Worm (Caenorhabditis elegans) whole organism, L2 larva: ENCODE results near the gene C41G6.12.

Source experiments
- C34F6.9 ChIP-seq: fragments of 150-350 bp; optimal IDR thresholded peaks from 2 replicates; lab custom pipeline; 2014; ENCODE audit warnings: missing biosample characterization, missing genetic modification characterization
- F13H6.1 ChIP-seq: sonication (generic microtip); optimal IDR thresholded peaks from 2 replicates; lab custom pipeline; 2016; ENCODE audit warnings: missing genetic modification characterization, missing compliant biosample characterization
- R02D3.7 ChIP-seq: fragments of 150-350 bp; optimal IDR thresholded peaks from 2 replicates; lab custom pipeline; 2014; ENCODE audit warnings: missing biosample characterization, missing genetic modification characterization
- Y55F3AM.14 ChIP-seq: fragments of 200-800 bp; sonication (Bioruptor generic); optimal IDR thresholded peaks from 2 replicates; lab custom pipeline; 2018; ENCODE audit warnings: mild to moderate bottlenecking, missing genetic modification characterization, missing compliant biosample characterization
- ZK546.5 ChIP-seq: sonication (generic microtip); optimal IDR thresholded peaks from 2 replicates; lab custom pipeline; 2017; ENCODE audit warnings: missing biosample characterization, missing genetic modification characterization
- alr-1 ChIP-seq: fragments of 150-350 bp; optimal IDR thresholded peaks from 2 replicates; lab custom pipeline; 2014; ENCODE audit warnings: missing biosample characterization, missing genetic modification characterization
- aly-2 ChIP-seq: fragments of 150-350 bp; optimal IDR thresholded peaks from 2 replicates; lab custom pipeline; 2014; ENCODE audit warnings: missing biosample characterization, missing genetic modification characterization
- ama-1 ChIP-seq: fragments of 150-350 bp; optimal IDR thresholded peaks from 2 replicates; lab custom pipeline; 2018; ENCODE audit warnings: inconsistent platforms
- blmp-1 ChIP-seq: sonication (generic microtip); optimal IDR thresholded peaks from 2 replicates; lab custom pipeline; 2017; ENCODE audit warnings: missing genetic modification characterization, mild to moderate bottlenecking, missing compliant biosample characterization, antibody characterized with exemption, moderate library complexity; ENCODE audit not compliant: insufficient read depth
- ceh-16 ChIP-seq: fragments of 150-350 bp; optimal IDR thresholded peaks from 2 replicates; lab custom pipeline; 2014; ENCODE audit warnings: missing biosample characterization, missing genetic modification characterization
- ceh-82 ChIP-seq: fragments of 150-350 bp; optimal IDR thresholded peaks from 2 replicates; lab custom pipeline; 2014; ENCODE audit warnings: missing biosample characterization, missing genetic modification characterization
- crh-2 ChIP-seq: sonication (generic microtip); optimal IDR thresholded peaks from 2 replicates; lab custom pipeline; 2017; ENCODE audit warnings: missing biosample characterization, missing genetic modification characterization
- dmd-4 ChIP-seq: sonication (generic microtip); optimal IDR thresholded peaks from 2 replicates; lab custom pipeline; 2017; ENCODE audit warnings: missing biosample characterization, missing genetic modification characterization
- egl-27 ChIP-seq: sonication (generic microtip); optimal IDR thresholded peaks from 3 replicates; lab custom pipeline; 2017; ENCODE audit warnings: missing biosample characterization, missing genetic modification reagents, missing genetic modification characterization
- elt-1 ChIP-seq: fragments of 150-350 bp; optimal IDR thresholded peaks from 2 replicates; lab custom pipeline; 2014; ENCODE audit warnings: missing biosample characterization, missing genetic modification characterization
- elt-3 ChIP-seq: sonication (generic microtip); optimal IDR thresholded peaks from 2 replicates; lab custom pipeline; 2017; ENCODE audit warnings: missing biosample characterization, missing genetic modification characterization
- fos-1 ChIP-seq: fragments of 150-350 bp; optimal IDR thresholded peaks from 2 replicates; lab custom pipeline; 2014; ENCODE audit warnings: missing biosample characterization, missing genetic modification characterization
- gmeb-1 ChIP-seq: fragments of 150-350 bp; optimal IDR thresholded peaks from 2 replicates; lab custom pipeline; 2014; ENCODE audit warnings: missing biosample characterization, missing genetic modification characterization
- lin-11 ChIP-seq: fragments of 150-350 bp; sonication (generic microtip); optimal IDR thresholded peaks from 2 replicates; lab custom pipeline; 2014; ENCODE audit warnings: missing biosample characterization, missing genetic modification characterization, inconsistent platforms, mixed read lengths
- lin-13 ChIP-seq: fragments of 150-350 bp; optimal IDR thresholded peaks from 2 replicates; lab custom pipeline; 2014; ENCODE audit warnings: missing biosample characterization, missing genetic modification reagents, missing genetic modification characterization
- lin-39 ChIP-seq: fragments of 150-350 bp; optimal IDR thresholded peaks from 2 replicates; lab custom pipeline; 2014; ENCODE audit warnings: missing biosample characterization, missing genetic modification reagents, missing genetic modification characterization
- lsy-2 ChIP-seq, 2 experiments: fragments of 150-350 bp in 1 of 2; sonication (generic microtip) in 1 of 2; optimal IDR thresholded peaks; 2 replicates each; lab custom pipeline; 2014 to 2017; ENCODE audit warnings: missing biosample characterization in 2 of 2, missing genetic modification characterization in 2 of 2
- mab-5 ChIP-seq: fragments of 150-350 bp; optimal IDR thresholded peaks from 2 replicates; lab custom pipeline; 2014; ENCODE audit warnings: missing biosample characterization, missing genetic modification characterization
- mbf-1 ChIP-seq: sonication (generic microtip); optimal IDR thresholded peaks from 2 replicates; lab custom pipeline; 2017; ENCODE audit warnings: missing biosample characterization, missing genetic modification characterization
- mdl-1 ChIP-seq, 2 experiments: fragments of 150-350 bp in 1 of 2; sonication (generic microtip) in 1 of 2; optimal IDR thresholded peaks; 2 replicates each; lab custom pipeline; 2017; ENCODE audit warnings: missing biosample characterization in 2 of 2, missing genetic modification characterization in 2 of 2
- nhr-10 ChIP-seq: sonication (generic microtip); optimal IDR thresholded peaks from 2 replicates; lab custom pipeline; 2017; ENCODE audit warnings: missing biosample characterization, missing genetic modification characterization
- nhr-11 ChIP-seq: fragments of 150-350 bp; optimal IDR thresholded peaks from 2 replicates; lab custom pipeline; 2014; ENCODE audit warnings: missing biosample characterization, missing genetic modification characterization
- nhr-12 ChIP-seq: fragments of 150-350 bp; optimal IDR thresholded peaks from 2 replicates; lab custom pipeline; 2014; ENCODE audit warnings: missing biosample characterization, missing genetic modification characterization
- nhr-129 ChIP-seq: fragments of 150-350 bp; optimal IDR thresholded peaks from 2 replicates; lab custom pipeline; 2014; ENCODE audit warnings: missing biosample characterization, missing genetic modification characterization
- nhr-21 ChIP-seq: fragments of 150-350 bp; optimal IDR thresholded peaks from 2 replicates; lab custom pipeline; 2014; ENCODE audit warnings: missing biosample characterization, missing genetic modification characterization
- nhr-23 ChIP-seq: fragments of 150-350 bp; optimal IDR thresholded peaks from 2 replicates; lab custom pipeline; 2014; ENCODE audit warnings: missing biosample characterization, missing genetic modification reagents, missing genetic modification characterization
- nhr-237 ChIP-seq: fragments of 150-350 bp; optimal IDR thresholded peaks from 2 replicates; lab custom pipeline; 2014; ENCODE audit warnings: missing biosample characterization, missing genetic modification characterization
- nhr-25 ChIP-seq: fragments of 150-350 bp; sonication (generic microtip); optimal IDR thresholded peaks from 3 replicates; lab custom pipeline; 2014; ENCODE audit warnings: missing biosample characterization, missing genetic modification characterization
- nhr-6 ChIP-seq: fragments of 150-350 bp; optimal IDR thresholded peaks from 2 replicates; lab custom pipeline; 2014; ENCODE audit warnings: missing biosample characterization, missing genetic modification characterization
- nhr-77 ChIP-seq: fragments of 150-350 bp; optimal IDR thresholded peaks from 2 replicates; lab custom pipeline; 2014; ENCODE audit warnings: missing biosample characterization, missing genetic modification characterization
- peb-1 ChIP-seq: fragments of 150-350 bp; optimal IDR thresholded peaks from 2 replicates; lab custom pipeline; 2014; ENCODE audit warnings: missing biosample characterization, missing genetic modification characterization
- sem-4 ChIP-seq: fragments of 150-350 bp; optimal IDR thresholded peaks from 2 replicates; lab custom pipeline; 2014; ENCODE audit warnings: missing biosample characterization, missing genetic modification reagents, missing genetic modification characterization
- skn-1 ChIP-seq: sonication (generic microtip); optimal IDR thresholded peaks from 2 replicates; lab custom pipeline; 2017; ENCODE audit warnings: missing biosample characterization, missing genetic modification characterization
- sma-3 ChIP-seq: sonication (generic microtip); optimal IDR thresholded peaks from 2 replicates; lab custom pipeline; 2016; ENCODE audit warnings: missing genetic modification reagents, missing genetic modification characterization, missing compliant biosample characterization
- sma-9 ChIP-seq, 2 experiments: fragments of 150-350 bp in 1 of 2; sonication (generic microtip) in 1 of 2; optimal IDR thresholded peaks; 2 replicates each; lab custom pipeline; 2014 to 2016; ENCODE audit warnings: missing genetic modification characterization in 2 of 2, mild to moderate bottlenecking in 1 of 2, missing biosample characterization in 1 of 2, missing compliant biosample characterization in 1 of 2, missing genetic modification reagents in 1 of 2, moderate library complexity in 1 of 2
- snpc-4 ChIP-seq: fragments of 150-350 bp; optimal IDR thresholded peaks from 2 replicates; lab custom pipeline; 2014; ENCODE audit warnings: missing biosample characterization, missing genetic modification characterization
- unc-39 ChIP-seq: fragments of 150-350 bp; optimal IDR thresholded peaks from 2 replicates; lab custom pipeline; 2014; ENCODE audit warnings: missing biosample characterization, missing genetic modification characterization
- unc-55 ChIP-seq: fragments of 150-350 bp; sonication (generic microtip); optimal IDR thresholded peaks from 3 replicates; lab custom pipeline; 2014; ENCODE audit warnings: missing biosample characterization, missing genetic modification reagents, missing genetic modification characterization
- unc-62 ChIP-seq: fragments of 150-350 bp; optimal IDR thresholded peaks from 2 replicates; lab custom pipeline; 2014; ENCODE audit warnings: missing biosample characterization, missing genetic modification reagents, missing genetic modification characterization
- zag-1 ChIP-seq: fragments of 150-350 bp; optimal IDR thresholded peaks from 2 replicates; lab custom pipeline; 2014; ENCODE audit warnings: missing biosample characterization, missing genetic modification characterization
- ztf-1 ChIP-seq: fragments of 200-800 bp; sonication (Bioruptor generic); conservative IDR thresholded peaks from 2 replicates; pipeline ENCODE4 v1.3.6; 2022; ENCODE audit warnings: missing genetic modification characterization, missing compliant biosample characterization
- ztf-11 ChIP-seq: sonication (generic microtip); optimal IDR thresholded peaks from 2 replicates; lab custom pipeline; 2017; ENCODE audit warnings: missing biosample characterization, missing genetic modification characterization
- ztf-4 ChIP-seq: fragments of 150-350 bp; optimal IDR thresholded peaks from 2 replicates; lab custom pipeline; 2014; ENCODE audit warnings: missing biosample characterization, missing genetic modification characterization

C41G6.12 gene

ce11 chrV:15189567-15189966, 18.0 kb downstream of the C41G6.12 start, which contains the start of gene cyn-3:
Gene cyn-3, plus strand, starts transcription at chrV:15189927.
- TF ChIP-seq F13H6.1 (tag; lab: Kevin White, UChicago) (peak; percentile 85), nhr-6 (no peak), dmd-4 (tag; lab: Kevin White, UChicago) (no peak), egl-27 (tag; lab: Kevin White, UChicago) (peak; percentile 31), fos-1 (tag; lab: Kevin White, UChicago) (peak; percentile 76), aly-2 (tag; lab: Kevin White, UChicago) (no peak), sma-9 (GFP tag; optimal IDR thresholded peaks at IDR 0.05; lab: Kevin White, UChicago) (peak; percentile 90), sma-9 (tag; optimal IDR thresholded peaks at IDR 0.05; lab: Kevin White, UChicago) (no peak), unc-62 (GFP tag; lab: Kevin White, UChicago) (no peak), R02D3.7 (peak; percentile 41), lin-13 (GFP tag; lab: Kevin White, UChicago) (peak; percentile 93), nhr-12 (no peak), lin-39 (tag; lab: Kevin White, UChicago) (no peak), ztf-11 (no peak), nhr-21 (tag; lab: Kevin White, UChicago) (peak; percentile 85), nhr-237 (tag; lab: Kevin White, UChicago) (no peak), nhr-25 (peak; percentile 93), unc-55 (GFP tag; lab: Kevin White, UChicago) (peak; percentile 97), nhr-10 (no peak), mdl-1 (tag; optimal IDR thresholded peaks at IDR 0.05; lab: Kevin White, UChicago) (no peak), unc-39 (tag; lab: Kevin White, UChicago) (no peak), ceh-82 (tag; lab: Kevin White, UChicago) (peak; percentile 38), snpc-4 (tag; lab: Kevin White, UChicago) (peak; percentile 87), C34F6.9 (tag; lab: Kevin White, UChicago) (peak; percentile 93), blmp-1 (tag; lab: Kevin White, UChicago) (peak; percentile 78), lsy-2 (tag; optimal IDR thresholded peaks at IDR 0.05; lab: Kevin White, UChicago) (peak; percentile 82 to 93), ZK546.5 (tag; lab: Kevin White, UChicago) (peak; percentile 30), elt-1 (tag; lab: Kevin White, UChicago) (no peak), ztf-4 (peak; percentile 73), ztf-1 (GFP tag; lab: Robert Waterston, UW) (no peak), Y55F3AM.14 (no peak), ama-1 (lab: Kevin White, UChicago) (peak; percentile 85), peb-1 (no peak), elt-3 (tag; lab: Kevin White, UChicago) (no peak), ceh-16 (tag; lab: Kevin White, UChicago) (peak; percentile 59), nhr-77 (tag; lab: Kevin White, UChicago) (peak; percentile 54), zag-1 (tag; lab: Kevin White, UChicago) (peak; percentile 46), nhr-23 (no peak), sma-3 (GFP tag; lab: Kevin White, UChicago) (peak; percentile 87), crh-2 (peak; percentile 96), nhr-11 (tag; lab: Kevin White, UChicago) (no peak), nhr-129 (tag; lab: Kevin White, UChicago) (peak; percentile 89), mab-5 (peak; percentile 81), gmeb-1 (peak; percentile 99), lin-11 (peak; percentile 91), sem-4 (tag; lab: Kevin White, UChicago) (peak; percentile 92), skn-1 (tag; lab: Kevin White, UChicago) (no peak), mbf-1 (tag; lab: Kevin White, UChicago) (no peak), alr-1 (tag; lab: Kevin White, UChicago) (no peak)
- TF ChIP-seq, all 48 proteins: peak for 27
